Fruit fly (Drosophila melanogaster) whole organism, larva: Measurements from ENCODE around the gene CHKov2.

Experiments
- noc ChIP-seq: fragments of 200-800 bp; sonication (Bioruptor generic); optimal IDR thresholded peaks from 3 replicates; lab custom pipeline; 2019; ENCODE audit warnings: missing biosample characterization, mild to moderate bottlenecking, missing genetic modification characterization, moderate library complexity

The CHKov2 gene

DNA sequence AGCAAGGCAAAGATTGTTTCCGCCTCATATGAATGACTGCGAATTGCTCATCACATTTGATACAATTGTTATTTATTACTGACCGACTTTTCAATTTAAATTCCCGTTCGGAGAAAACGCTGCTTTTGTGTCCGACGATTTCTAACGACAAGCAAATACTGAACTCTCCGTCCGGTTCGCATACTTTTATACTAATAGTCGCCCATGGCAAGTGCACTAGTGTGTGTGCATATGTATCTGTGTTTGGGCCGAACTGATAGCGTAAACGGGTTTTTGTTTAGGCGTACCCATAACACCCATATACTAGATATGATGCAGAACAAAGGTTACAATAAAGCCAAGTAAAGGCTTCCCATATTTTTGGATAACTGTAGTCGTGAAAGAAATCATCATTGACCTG is 22.8 kb downstream of the CHKov2 start, which contains the start of gene CG10550:
Gene CG10550 (minus strand): TSS at position 164 of the 400 bp plus-strand sequence.
- no peak for TF ChIP-seq noc (tag; lab: Kevin White, UChicago)

DNA sequence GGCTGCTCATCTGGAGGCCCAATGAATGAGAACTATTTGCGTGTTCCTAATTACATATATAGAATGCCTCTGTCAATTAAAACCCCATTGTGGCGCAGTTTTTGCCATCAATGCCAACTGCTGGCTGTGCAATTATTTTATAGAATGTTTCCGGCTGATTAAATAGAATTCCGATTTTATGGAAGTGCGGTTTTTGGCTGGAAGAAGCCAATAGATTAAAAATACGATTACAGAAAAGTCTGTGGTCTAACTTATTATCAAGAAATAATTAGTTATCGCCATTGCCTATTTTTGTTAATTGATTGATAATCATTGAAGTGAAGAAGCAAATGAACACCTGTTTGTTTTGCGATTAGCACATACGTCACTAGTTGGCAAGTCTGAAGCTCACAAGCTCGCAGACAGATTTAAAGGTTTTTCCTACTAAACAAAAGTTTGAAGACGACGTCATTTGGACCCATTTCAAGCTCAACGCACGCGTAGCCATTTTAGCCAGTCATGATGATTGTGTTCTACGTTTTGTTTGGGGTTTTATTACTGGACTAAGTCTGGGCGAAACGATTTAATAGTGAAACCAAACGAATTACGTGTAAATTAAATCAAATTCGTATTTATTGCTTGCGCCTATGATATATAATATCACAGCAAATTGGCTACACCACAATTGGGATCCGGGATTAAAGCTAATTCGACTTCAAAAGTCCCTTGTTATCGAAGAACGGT is 25.0 kb downstream of the CHKov2 start:
- TF ChIP-seq noc (tag; lab: Kevin White, UChicago) = peak; percentile 47

DNA sequence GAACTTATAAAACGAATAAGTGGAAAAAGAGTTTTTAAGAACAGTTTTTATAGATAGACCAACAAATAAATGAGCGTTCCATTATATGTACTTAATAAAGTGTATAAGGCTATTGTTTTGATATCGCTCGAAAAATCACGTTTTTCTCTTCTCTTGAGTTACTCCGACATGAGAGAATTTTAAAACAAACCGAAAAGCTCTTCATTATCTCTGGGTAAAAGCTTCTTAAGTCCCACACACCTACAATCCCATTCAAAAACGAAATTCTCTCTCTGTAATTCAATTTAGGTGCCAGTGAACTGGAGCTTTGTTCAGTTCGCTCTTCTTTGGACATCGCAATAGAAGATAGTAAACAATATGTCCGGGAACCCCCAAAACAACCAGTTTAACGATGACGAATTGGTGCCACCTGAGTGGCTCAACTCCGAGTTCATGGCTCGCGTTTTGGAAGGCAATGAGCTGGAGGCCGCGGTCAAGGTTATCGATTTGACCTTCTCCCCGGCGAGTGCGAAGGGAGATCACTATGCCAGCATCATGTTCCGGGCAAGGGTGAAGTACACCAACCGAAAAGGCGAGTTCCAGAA is 27.1 kb downstream of the CHKov2 start, which contains the start of gene CG31436:
Gene CG31436 (plus strand): TSS at position 281 of the 584 bp plus-strand sequence.
- TF ChIP-seq noc (tag; lab: Kevin White, UChicago) = no peak

DNA sequence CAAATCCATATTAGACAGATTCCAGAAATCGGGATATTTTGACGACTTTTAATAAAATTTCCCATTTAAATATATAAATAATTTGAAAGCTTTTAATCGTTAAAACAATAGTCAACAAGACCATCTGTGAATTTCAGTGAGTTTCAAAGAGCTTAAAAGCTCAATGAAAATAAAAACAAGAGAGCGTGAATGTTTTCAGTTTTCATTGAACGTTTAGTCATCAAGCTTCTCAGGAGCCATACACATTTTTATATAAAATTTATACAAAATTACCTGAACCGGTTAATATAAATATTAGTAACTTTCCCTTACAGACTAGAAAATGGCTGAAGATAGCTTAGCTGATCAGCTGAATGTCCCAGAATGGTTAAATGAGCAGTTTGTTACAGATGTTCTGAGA is 28.8 kb downstream of the CHKov2 start, which contains the start of gene CG31370:
Gene CG31370 (plus strand): TSS at position 226 of the 400 bp plus-strand sequence.
- TF ChIP-seq noc (tag; lab: Kevin White, UChicago) = no peak

dm6 chr3R:25300575-25300974 is 30.4 kb downstream of the CHKov2 start, which contains the start of gene CG13659:
CG13659 (plus strand) TSS chr3R:25300891.
- TF ChIP-seq noc (tag; lab: Kevin White, UChicago) = no peak

DNA sequence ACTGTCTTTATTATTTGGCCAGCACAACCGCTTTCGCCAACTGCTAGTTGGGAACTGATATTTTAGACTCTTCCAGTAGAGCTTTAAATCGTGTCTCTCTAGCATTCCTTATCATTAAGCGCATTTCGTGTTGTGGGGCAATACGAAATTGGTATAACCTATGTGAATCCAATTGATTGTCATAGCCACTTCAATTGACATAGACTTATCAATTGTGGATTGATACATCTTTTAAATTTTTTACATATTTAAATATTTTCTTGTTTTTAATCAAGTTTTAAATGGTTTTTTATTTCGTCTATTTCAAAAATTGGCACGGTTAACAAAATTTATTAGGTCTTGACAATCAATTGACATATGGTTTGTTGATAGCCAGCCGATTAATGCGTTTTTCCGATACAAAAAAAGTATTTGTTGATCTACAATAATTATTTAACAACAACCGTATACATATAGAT is 31.5 kb downstream of the CHKov2 start, which contains the start of gene CG31288:
Gene CG31288 (minus strand): TSS at position 51 of the 458 bp plus-strand sequence.
- no peak for TF ChIP-seq noc (tag; lab: Kevin White, UChicago)

dm6 chr3R:25297678-25298077 is 33.3 kb downstream of the CHKov2 start, which contains the start of gene CG31097:
CG31097 (minus strand) TSS chr3R:25297778.
- TF ChIP-seq noc (tag; lab: Kevin White, UChicago) = no peak

- peak; percentile 65 for TF ChIP-seq noc (tag; lab: Kevin White, UChicago)
These were observed 35.5 kb downstream of the CHKov2 start, which contains the start of gene CG31102 for dm6 chr3R:25295320-25296020. CG31102 (minus strand) TSS chr3R:25295594.

DNA sequence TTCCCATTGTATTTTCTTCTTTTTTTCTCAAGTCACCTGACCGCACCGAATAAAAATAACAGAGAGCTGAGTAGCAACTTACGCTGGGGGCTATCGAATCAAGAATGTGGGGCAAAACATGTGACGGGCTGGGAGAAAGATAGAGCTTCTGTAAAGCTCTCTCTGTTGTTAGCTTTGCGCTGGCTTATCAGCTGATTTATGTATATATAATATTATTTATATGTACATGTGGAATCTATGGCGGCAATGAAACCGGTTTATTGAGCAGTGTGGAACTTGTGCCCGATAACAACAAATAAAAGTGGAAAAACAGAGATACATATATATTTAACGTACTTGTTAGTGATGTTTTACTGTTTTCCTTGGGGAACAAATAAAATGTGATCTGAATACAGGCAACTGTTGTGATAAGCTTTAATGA is 38.1 kb downstream of the CHKov2 start, which contains the start of gene CG31098:
Gene CG31098 (minus strand): TSS at position 114 of the 421 bp plus-strand sequence.
- TF ChIP-seq noc (tag; lab: Kevin White, UChicago) = peak; percentile 59

dm6 chr3R:25289589-25289988 is 41.4 kb downstream of the CHKov2 start, which contains the start of gene CG11893:
CG11893 (plus strand) TSS chr3R:25289889.
- TF ChIP-seq noc (tag; lab: Kevin White, UChicago) = no peak

DNA sequence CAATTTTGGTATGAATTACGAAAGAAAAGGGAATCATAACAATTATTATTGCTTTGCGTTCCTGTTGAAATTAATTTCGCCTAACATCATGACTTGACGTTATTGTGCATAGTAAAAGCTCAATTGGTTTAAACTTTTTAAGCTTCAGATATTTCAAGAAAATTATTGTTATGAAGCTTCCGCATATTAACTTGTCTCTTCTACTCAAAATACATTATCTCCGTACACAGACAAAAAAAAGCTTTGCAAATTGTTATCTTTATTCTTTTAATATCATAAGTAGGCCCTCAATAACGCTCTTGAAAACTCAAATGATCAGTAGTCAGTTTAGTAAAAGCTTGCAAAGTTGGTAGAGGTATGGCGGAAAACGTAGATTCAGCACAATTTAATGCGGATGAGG is 43.9 kb downstream of the CHKov2 start, which contains the start of gene CG13658:
Gene CG13658 (plus strand): TSS at position 347 of the 400 bp plus-strand sequence.
- no peak for TF ChIP-seq noc (tag; lab: Kevin White, UChicago)

- TF ChIP-seq noc (tag; lab: Kevin White, UChicago) = no peak
These were observed 45.8 kb downstream of the CHKov2 start, which contains the start of gene CG31104 for dm6 chr3R:25285173-25285572. CG31104 (plus strand) TSS chr3R:25285473.

DNA sequence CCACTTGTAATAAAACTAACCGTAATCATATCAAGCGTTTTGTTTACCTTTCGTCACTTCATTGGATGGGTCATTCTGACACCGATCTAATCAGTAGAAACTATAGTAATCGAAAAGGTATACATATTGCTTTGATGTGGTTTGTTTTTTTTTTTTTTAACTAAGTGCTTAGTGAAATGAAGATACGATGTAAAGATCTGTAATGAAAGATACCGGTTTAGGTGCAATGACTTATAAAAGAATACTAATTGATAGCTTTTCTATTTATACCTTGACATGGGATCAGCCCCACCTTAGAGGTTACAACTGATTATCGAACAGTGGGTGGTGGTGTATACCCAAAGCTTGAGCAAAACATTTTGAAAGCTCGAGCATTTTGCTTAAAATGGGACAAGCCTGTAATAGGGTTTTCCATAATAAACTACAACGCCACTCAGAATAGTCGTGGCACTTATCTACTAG is 47.8 kb downstream of the CHKov2 start, which contains the start of gene CG31300:
Gene CG31300 (plus strand): TSS at position 412 of the 462 bp plus-strand sequence.
- TF ChIP-seq noc (tag; lab: Kevin White, UChicago) = no peak

dm6 chr3R:25281165-25281564 is 49.8 kb downstream of the CHKov2 start, which contains the start of gene CG11892:
CG11892 (plus strand) TSS chr3R:25281548.
- peak; percentile 84 for TF ChIP-seq noc (tag; lab: Kevin White, UChicago)

- TF ChIP-seq noc (tag; lab: Kevin White, UChicago) = peak; percentile 65
These were observed 51.1 kb downstream of the CHKov2 start, which contains the start of gene CG10514 for dm6 chr3R:25279796-25280350. CG10514 (minus strand) TSS chr3R:25279846.
